Worm (Caenorhabditis elegans) whole organism, early embryonic: ENCODE results near the gene C39E9.8.

Experiments
- B0310.2 ChIP-seq: sonication (generic microtip); optimal IDR thresholded peaks from 2 replicates; lab custom pipeline; 2016; ENCODE audit warnings: mild to moderate bottlenecking, missing genetic modification characterization, missing compliant biosample characterization
- F13C5.2 ChIP-seq: sonication (generic microtip); optimal IDR thresholded peaks from 2 replicates; lab custom pipeline; 2017; ENCODE audit warnings: mild to moderate bottlenecking, missing genetic modification characterization, inconsistent platforms, missing compliant biosample characterization
- aly-1 ChIP-seq: sonication (generic microtip); optimal IDR thresholded peaks from 2 replicates; lab custom pipeline; 2016; ENCODE audit warnings: missing genetic modification characterization, missing compliant biosample characterization
- ama-1 ChIP-seq: fragments of 150-350 bp; optimal IDR thresholded peaks from 2 replicates; lab custom pipeline; 2014
- ceh-13 ChIP-seq: fragments of 200-800 bp; sonication (Bioruptor generic); optimal IDR thresholded peaks from 2 replicates; lab custom pipeline; 2018; ENCODE audit warnings: mild to moderate bottlenecking, missing genetic modification characterization, missing compliant biosample characterization
- ceh-36 ChIP-seq: sonication (generic microtip); optimal IDR thresholded peaks from 2 replicates; lab custom pipeline; 2016; ENCODE audit warnings: missing genetic modification characterization, inconsistent platforms, missing compliant biosample characterization
- ets-7 ChIP-seq: sonication (generic microtip); optimal IDR thresholded peaks from 2 replicates; lab custom pipeline; 2016; ENCODE audit warnings: missing genotype, missing genetic modification characterization, missing compliant biosample characterization
- flt-1 ChIP-seq: fragments of 200-800 bp; sonication (Bioruptor generic); IDR thresholded peaks from 2 replicates; pipeline ENCODE4 v1.3.6; 2022; ENCODE audit warnings: missing genetic modification characterization, missing compliant biosample characterization
- hmbx-1 ChIP-seq: sonication (generic microtip); optimal IDR thresholded peaks from 2 replicates; lab custom pipeline; 2016; ENCODE audit warnings: mild to moderate bottlenecking, missing genetic modification characterization, missing compliant biosample characterization
- hmg-4 ChIP-seq: fragments of 200-800 bp; sonication (Bioruptor generic); optimal IDR thresholded peaks from 2 replicates; lab custom pipeline; 2018; ENCODE audit warnings: mild to moderate bottlenecking, missing genetic modification characterization, missing compliant biosample characterization
- hnd-1 ChIP-seq: sonication (generic microtip); optimal IDR thresholded peaks from 2 replicates; lab custom pipeline; 2016; ENCODE audit warnings: missing genetic modification characterization, missing compliant biosample characterization
- pes-1 ChIP-seq: fragments of 200-800 bp; sonication (Bioruptor generic); IDR thresholded peaks from 2 replicates; pipeline ENCODE4 v1.3.6; 2022; ENCODE audit warnings: missing genetic modification reagents, missing genetic modification characterization, missing compliant biosample characterization
- scrt-1 ChIP-seq: fragments of 200-800 bp; sonication (Bioruptor generic); IDR thresholded peaks from 2 replicates; pipeline ENCODE4 v1.3.6; 2022; ENCODE audit warnings: missing genetic modification characterization, missing compliant biosample characterization
- sea-1 ChIP-seq: fragments of 200-800 bp; sonication (Bioruptor generic); conservative IDR thresholded peaks from 2 replicates; pipeline ENCODE4 v1.3.6; 2022; ENCODE audit warnings: missing genetic modification characterization, missing compliant biosample characterization
- tbx-11 ChIP-seq: fragments of 200-800 bp; sonication (Bioruptor generic); IDR thresholded peaks from 2 replicates; pipeline ENCODE4 v1.3.6; 2022; ENCODE audit warnings: missing genetic modification characterization, missing compliant biosample characterization
- tbx-37 ChIP-seq: fragments of 200-800 bp; sonication (Bioruptor generic); conservative IDR thresholded peaks from 2 replicates; pipeline ENCODE4 v1.3.6; 2022; ENCODE audit warnings: missing genetic modification reagents, missing genetic modification characterization, missing compliant biosample characterization
- tra-4 ChIP-seq: sonication (generic microtip); optimal IDR thresholded peaks from 2 replicates; lab custom pipeline; 2017; ENCODE audit warnings: missing genetic modification characterization, missing compliant biosample characterization

Gene C39E9.8

ce11 chrIV:13075625-13076252 is 3.5 kb upstream of the C39E9.8 start:
- TF ChIP-seq ets-7 (tag; lab: Kevin White, UChicago) (no peak), ceh-36 (no peak), sea-1 (GFP tag; lab: Robert Waterston, UW) (no peak), hmg-4 (GFP tag; lab: Kevin White, UChicago) (no peak), flt-1 (no peak), tra-4 (tag; lab: Kevin White, UChicago) (no peak), tbx-11 (GFP tag; lab: Robert Waterston, UW) (no peak), B0310.2 (tag; lab: Kevin White, UChicago) (no peak), hnd-1 (tag; lab: Kevin White, UChicago) (no peak), ceh-13 (GFP tag; lab: Kevin White, UChicago) (no peak), ama-1 (lab: Kevin White, UChicago) (no peak), tbx-37 (no peak), F13C5.2 (no peak), aly-1 (tag; lab: Kevin White, UChicago) (no peak), pes-1 (GFP tag; lab: Robert Waterston, UW) (no peak), hmbx-1 (tag; lab: Kevin White, UChicago) (no peak)

- TF ChIP-seq F13C5.2 (no peak), hmbx-1 (tag; lab: Kevin White, UChicago) (no peak), tbx-11 (GFP tag; lab: Robert Waterston, UW) (no peak), flt-1 (no peak), ceh-13 (GFP tag; lab: Kevin White, UChicago) (no peak), sea-1 (GFP tag; lab: Robert Waterston, UW) (no peak), hnd-1 (tag; lab: Kevin White, UChicago) (no peak), pes-1 (GFP tag; lab: Robert Waterston, UW) (no peak), ceh-36 (no peak), aly-1 (tag; lab: Kevin White, UChicago) (no peak)
Measured at ce11 chrIV:13076620-13077019, 2.6 kb upstream of the C39E9.8 start, which contains the start of gene C39E9.7. Gene C39E9.7, minus strand, starts transcription at chrIV:13076720.

- TF ChIP-seq tbx-37 (no peak), hmbx-1 (tag; lab: Kevin White, UChicago) (no peak), tra-4 (tag; lab: Kevin White, UChicago) (no peak), ceh-13 (GFP tag; lab: Kevin White, UChicago) (no peak), flt-1 (no peak), tbx-11 (GFP tag; lab: Robert Waterston, UW) (no peak), sea-1 (GFP tag; lab: Robert Waterston, UW) (no peak), F13C5.2 (no peak), scrt-1 (GFP tag; lab: Robert Waterston, UW) (no peak), pes-1 (GFP tag; lab: Robert Waterston, UW) (no peak), B0310.2 (tag; lab: Kevin White, UChicago) (no peak), ceh-36 (no peak), aly-1 (tag; lab: Kevin White, UChicago) (no peak), ama-1 (lab: Kevin White, UChicago) (no peak), hnd-1 (tag; lab: Kevin White, UChicago) (no peak), hmg-4 (GFP tag; lab: Kevin White, UChicago) (no peak), ets-7 (tag; lab: Kevin White, UChicago) (no peak)
Measured at ce11 chrIV:13077694-13078093, 1.6 kb upstream of the C39E9.8 start.

DNA sequence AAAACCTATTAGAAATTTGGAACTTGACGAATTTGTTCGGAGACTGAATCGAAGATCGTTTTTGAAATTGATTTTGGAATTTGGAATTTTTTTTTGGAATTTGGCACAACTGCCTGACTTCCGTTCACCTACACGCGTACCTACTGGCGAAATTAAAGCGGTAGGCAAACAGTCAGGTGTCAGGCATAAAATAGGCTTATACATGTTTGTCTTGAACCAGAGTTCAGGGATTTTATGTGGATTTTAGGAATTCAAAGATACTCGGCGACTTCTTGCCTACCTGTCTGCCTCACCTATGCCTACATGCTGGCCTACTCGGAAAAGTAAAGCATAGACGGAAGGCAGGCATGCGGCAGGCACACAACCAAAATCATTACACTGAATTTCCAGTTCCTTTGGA is 904 bp upstream of the C39E9.8 start:
- TF ChIP-seq hmbx-1 (tag; lab: Kevin White, UChicago), result no peak
- TF ChIP-seq F13C5.2, result no peak
- no peak for TF ChIP-seq ceh-13 (GFP tag; lab: Kevin White, UChicago)
- no peak for TF ChIP-seq ets-7 (tag; lab: Kevin White, UChicago)
- no peak for TF ChIP-seq B0310.2 (tag; lab: Kevin White, UChicago)
- TF ChIP-seq ama-1 (lab: Kevin White, UChicago), result no peak
- TF ChIP-seq tra-4 (tag; lab: Kevin White, UChicago), result no peak

DNA sequence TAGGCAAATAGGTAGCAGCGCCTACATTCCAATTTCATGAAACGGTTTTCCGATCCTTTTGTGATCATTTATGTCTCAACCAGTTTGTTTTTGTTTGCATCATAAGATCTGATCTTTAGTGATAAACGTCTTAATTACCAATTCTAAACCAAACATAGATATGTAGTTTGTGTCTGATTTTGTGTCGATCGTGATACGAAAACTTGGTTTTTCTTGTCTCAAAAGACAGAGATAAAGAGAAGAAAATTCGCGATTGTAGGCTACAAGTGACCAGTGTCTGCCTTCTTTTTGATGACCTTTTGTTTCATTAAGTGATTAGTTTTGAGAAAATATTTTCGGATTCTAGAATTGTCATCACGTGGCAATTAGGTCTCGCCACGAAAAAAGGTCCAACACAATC is 939 bp downstream of the C39E9.8 start:
- TF ChIP-seq hmbx-1 (tag; lab: Kevin White, UChicago) (no peak), ama-1 (lab: Kevin White, UChicago) (no peak), hnd-1 (tag; lab: Kevin White, UChicago) (no peak), aly-1 (tag; lab: Kevin White, UChicago) (no peak), flt-1 (no peak), pes-1 (GFP tag; lab: Robert Waterston, UW) (no peak)

- TF ChIP-seq tbx-37 (no peak), aly-1 (tag; lab: Kevin White, UChicago) (no peak), hnd-1 (tag; lab: Kevin White, UChicago) (no peak), hmbx-1 (tag; lab: Kevin White, UChicago) (no peak), hmg-4 (GFP tag; lab: Kevin White, UChicago) (no peak), F13C5.2 (no peak), pes-1 (GFP tag; lab: Robert Waterston, UW) (no peak), B0310.2 (tag; lab: Kevin White, UChicago) (no peak), tbx-11 (GFP tag; lab: Robert Waterston, UW) (no peak)
Measured at ce11 chrIV:13080861-13081260, 1.6 kb downstream of the C39E9.8 start.

DNA sequence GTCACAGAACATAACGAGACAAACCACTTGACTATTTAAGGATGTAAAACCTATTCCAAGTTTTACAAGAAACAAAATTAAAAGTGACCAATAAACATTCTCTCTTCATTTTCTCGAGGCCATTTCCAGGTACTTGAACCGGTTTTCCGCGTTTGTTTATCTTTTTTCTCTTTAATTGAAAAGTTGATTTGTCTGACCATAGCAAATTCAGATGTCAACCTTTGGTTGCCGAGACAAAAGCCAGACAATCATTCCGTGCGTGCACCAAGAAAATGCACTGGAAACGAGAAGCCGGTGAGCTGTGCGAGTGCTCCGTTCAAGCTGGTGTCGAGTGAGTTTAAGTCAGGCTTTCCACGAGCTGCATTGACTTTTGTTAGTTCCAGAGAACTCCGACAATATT is 2.9 kb downstream of the C39E9.8 start:
- TF ChIP-seq aly-1 (tag; lab: Kevin White, UChicago) (no peak), hmg-4 (GFP tag; lab: Kevin White, UChicago) (no peak), tra-4 (tag; lab: Kevin White, UChicago) (no peak), scrt-1 (GFP tag; lab: Robert Waterston, UW) (no peak), ama-1 (lab: Kevin White, UChicago) (no peak), F13C5.2 (no peak), tbx-11 (GFP tag; lab: Robert Waterston, UW) (no peak)
